Worm (Caenorhabditis elegans) whole organism, young adult: ENCODE results near the gene nuo-5.

Experiments used
- B0261.1 ChIP-seq: sonication (generic microtip); optimal IDR thresholded peaks from 2 replicates; lab custom pipeline; 2016; ENCODE audit warnings: mild to moderate bottlenecking, missing genetic modification characterization, moderate library complexity, missing compliant biosample characterization
- B0336.3 ChIP-seq: fragments of 200-800 bp; sonication (Bioruptor generic); IDR thresholded peaks from 2 replicates; pipeline ENCODE4 v1.3.6; 2022; ENCODE audit warnings: missing genetic modification characterization, missing compliant biosample characterization
- F23B12.7 ChIP-seq: sonication (generic microtip); optimal IDR thresholded peaks from 2 replicates; lab custom pipeline; 2017; ENCODE audit warnings: missing genetic modification characterization, mild to moderate bottlenecking, missing compliant biosample characterization, antibody characterized with exemption, moderate library complexity; ENCODE audit not compliant: insufficient read depth
- F39B2.1 ChIP-seq: fragments of 200-800 bp; sonication (Bioruptor generic); IDR thresholded peaks from 2 replicates; pipeline ENCODE4 v1.3.6; 2022; ENCODE audit warnings: missing genetic modification reagents, missing genetic modification characterization, missing compliant biosample characterization
- F55B11.4 ChIP-seq: sonication (generic microtip); optimal IDR thresholded peaks from 2 replicates; lab custom pipeline; 2016; ENCODE audit warnings: missing compliant biosample characterization, missing genetic modification characterization, borderline replicate concordance; ENCODE audit not compliant: insufficient read depth
- T07F8.4 ChIP-seq: sonication (generic microtip); optimal IDR thresholded peaks from 2 replicates; lab custom pipeline; 2016; ENCODE audit warnings: mild to moderate bottlenecking, missing genetic modification characterization, moderate library complexity, missing compliant biosample characterization
- Y95B8A.8 ChIP-seq: fragments of 200-800 bp; sonication (Bioruptor generic); IDR thresholded peaks from 2 replicates; pipeline ENCODE4 v1.3.6; 2022; ENCODE audit warnings: missing genetic modification reagents, missing genetic modification characterization, missing compliant biosample characterization
- aptf-3 ChIP-seq: fragments of 200-800 bp; sonication (Bioruptor generic); IDR thresholded peaks from 2 replicates; pipeline ENCODE4 v1.3.6; 2022; ENCODE audit warnings: missing genetic modification characterization, missing compliant biosample characterization
- ccch-3 ChIP-seq: fragments of 200-800 bp; sonication (Bioruptor generic); optimal IDR thresholded peaks from 2 replicates; lab custom pipeline; 2018; ENCODE audit warnings: mild to moderate bottlenecking, missing genetic modification characterization, missing compliant biosample characterization
- cebp-1 ChIP-seq, 2 experiments: fragments of 200-800 bp in 1 of 2; sonication (Bioruptor generic) in 1 of 2; sonication (generic microtip) in 1 of 2; IDR thresholded peaks in 1 of 2; optimal IDR thresholded peaks in 1 of 2; 2 replicates each; pipeline versions ENCODE4 v1.3.6 to Lab custom; 2017 to 2022; ENCODE audit warnings: missing compliant biosample characterization in 2 of 2, missing genetic modification characterization in 2 of 2, mild to moderate bottlenecking in 1 of 2, missing genetic modification reagents in 1 of 2, moderate library complexity in 1 of 2
- ceh-100 ChIP-seq: fragments of 200-800 bp; sonication (Bioruptor generic); IDR thresholded peaks from 2 replicates; pipeline ENCODE4 v1.3.6; 2022; ENCODE audit warnings: missing genetic modification reagents, missing genetic modification characterization, missing compliant biosample characterization
- ceh-79 ChIP-seq: sonication (generic microtip); optimal IDR thresholded peaks from 2 replicates; lab custom pipeline; 2017; ENCODE audit warnings: mild to moderate bottlenecking, missing genetic modification characterization, missing compliant biosample characterization
- chd-7 ChIP-seq: sonication (generic microtip); optimal IDR thresholded peaks from 2 replicates; lab custom pipeline; 2016; ENCODE audit warnings: mild to moderate bottlenecking, missing genetic modification characterization, moderate library complexity, missing compliant biosample characterization
- die-1 ChIP-seq: sonication (generic microtip); optimal IDR thresholded peaks from 2 replicates; lab custom pipeline; 2016; ENCODE audit warnings: missing genotype, mild to moderate bottlenecking, missing genetic modification characterization, missing compliant biosample characterization
- dox-1 ChIP-seq: fragments of 200-800 bp; sonication (Bioruptor generic); IDR thresholded peaks from 2 replicates; pipeline ENCODE4 v1.3.6; 2022; ENCODE audit warnings: missing genetic modification reagents, missing genetic modification characterization, missing compliant biosample characterization
- egrh-3 ChIP-seq: fragments of 200-800 bp; sonication (Bioruptor generic); IDR thresholded peaks from 2 replicates; pipeline ENCODE4 v1.3.6; 2022; ENCODE audit warnings: missing genetic modification reagents, missing genetic modification characterization, missing compliant biosample characterization
- let-526 ChIP-seq: fragments of 200-800 bp; sonication (Bioruptor generic); IDR thresholded peaks from 2 replicates; pipeline ENCODE4 v1.3.6; 2022; ENCODE audit warnings: missing genetic modification reagents, missing genetic modification characterization, missing compliant biosample characterization
- lin-35 ChIP-seq, 3 experiments: fragments of 150-350 bp in 2 of 3; sonication (generic microtip) in 1 of 3; optimal IDR thresholded peaks; 2 replicates each; lab custom pipeline; 2014 to 2018; ENCODE audit warnings: missing biosample characterization in 3 of 3, missing genetic modification characterization in 3 of 3, missing genetic modification reagents in 3 of 3
- lin-40 ChIP-seq: sonication (generic microtip); optimal IDR thresholded peaks from 2 replicates; lab custom pipeline; 2016; ENCODE audit warnings: missing genetic modification characterization, mild to moderate bottlenecking, missing compliant biosample characterization, missing genotype, missing genetic modification reagents
- lsl-1 ChIP-seq: fragments of 200-800 bp; sonication (Bioruptor generic); optimal IDR thresholded peaks from 2 replicates; lab custom pipeline; 2018; ENCODE audit warnings: mild to moderate bottlenecking, missing genetic modification characterization, moderate library complexity, missing compliant biosample characterization
- madf-10 ChIP-seq: sonication (generic microtip); optimal IDR thresholded peaks from 2 replicates; lab custom pipeline; 2016; ENCODE audit warnings: mild to moderate bottlenecking, missing genetic modification characterization, missing compliant biosample characterization
- madf-3 ChIP-seq: fragments of 200-800 bp; sonication (Bioruptor generic); IDR thresholded peaks from 2 replicates; pipeline ENCODE4 v1.3.6; 2022; ENCODE audit warnings: missing genetic modification reagents, missing genetic modification characterization, missing compliant biosample characterization
- madf-6 ChIP-seq: fragments of 200-800 bp; sonication (Bioruptor generic); IDR thresholded peaks from 2 replicates; pipeline ENCODE4 v1.3.6; 2022; ENCODE audit warnings: missing genetic modification reagents, missing genetic modification characterization, missing compliant biosample characterization
- madf-8 ChIP-seq: fragments of 200-800 bp; sonication (Bioruptor generic); conservative IDR thresholded peaks from 2 replicates; pipeline ENCODE4 v1.3.6; 2022; ENCODE audit warnings: missing genetic modification reagents, missing genetic modification characterization, missing compliant biosample characterization
- mcd-1 ChIP-seq: fragments of 200-800 bp; sonication (Bioruptor generic); IDR thresholded peaks from 2 replicates; pipeline ENCODE4 v1.3.6; 2022; ENCODE audit warnings: missing genetic modification reagents, missing genetic modification characterization, missing compliant biosample characterization
- mel-28 ChIP-seq: sonication (generic microtip); optimal IDR thresholded peaks from 2 replicates; lab custom pipeline; 2016; ENCODE audit warnings: borderline replicate concordance, mild to moderate bottlenecking, missing genetic modification characterization, missing compliant biosample characterization
- mes-4 ChIP-seq: sonication (generic microtip); optimal IDR thresholded peaks from 2 replicates; lab custom pipeline; 2016; ENCODE audit warnings: missing genotype, missing genetic modification characterization, missing compliant biosample characterization
- nfya-1 ChIP-seq: sonication (generic microtip); optimal IDR thresholded peaks from 2 replicates; lab custom pipeline; 2017; ENCODE audit warnings: antibody characterized with exemption, missing compliant biosample characterization, missing genetic modification characterization, borderline replicate concordance; ENCODE audit not compliant: insufficient read depth
- nhr-90 ChIP-seq: sonication (generic microtip); optimal IDR thresholded peaks from 2 replicates; lab custom pipeline; 2016; ENCODE audit warnings: missing genotype, mild to moderate bottlenecking, missing genetic modification characterization, missing compliant biosample characterization
- snpc-1.3 ChIP-seq: sonication (generic microtip); optimal IDR thresholded peaks from 2 replicates; lab custom pipeline; 2017; ENCODE audit warnings: missing genetic modification characterization, mild to moderate bottlenecking, missing compliant biosample characterization, antibody characterized with exemption, moderate library complexity, missing genotype, missing genetic modification reagents; ENCODE audit not compliant: insufficient read depth
- snpc-4 ChIP-seq, 5 experiments: fragments of 150-350 bp in 1 of 5; sonication (generic microtip) in 4 of 5; optimal IDR thresholded peaks; 2 replicates each; lab custom pipeline; 2014 to 2018; ENCODE audit warnings: missing genetic modification characterization in 5 of 5, missing biosample characterization in 3 of 5, antibody characterized with exemption in 2 of 5, mild to moderate bottlenecking in 2 of 5, missing compliant biosample characterization in 2 of 5, missing genotype in 2 of 5, moderate library complexity in 2 of 5, missing genetic modification reagents in 1 of 5
- zfh-2 ChIP-seq: fragments of 200-800 bp; sonication (Bioruptor generic); conservative IDR thresholded peaks from 2 replicates; pipeline ENCODE4 v1.3.6; 2022; ENCODE audit warnings: missing genetic modification reagents, missing genetic modification characterization, missing compliant biosample characterization
- ztf-25 ChIP-seq: fragments of 200-800 bp; sonication (Bioruptor generic); IDR thresholded peaks from 2 replicates; pipeline ENCODE4 v1.3.6; 2022; ENCODE audit warnings: missing genetic modification reagents, missing genetic modification characterization, missing compliant biosample characterization
- ztf-28 ChIP-seq: fragments of 200-800 bp; sonication (Bioruptor generic); IDR thresholded peaks from 2 replicates; pipeline ENCODE4 v1.3.6; 2022; ENCODE audit warnings: missing genetic modification reagents, missing genetic modification characterization, missing compliant biosample characterization
- ztf-3 ChIP-seq: fragments of 200-800 bp; sonication (Bioruptor generic); optimal IDR thresholded peaks from 2 replicates; lab custom pipeline; 2018; ENCODE audit warnings: mild to moderate bottlenecking, missing genetic modification characterization, missing compliant biosample characterization

nuo-5 gene

ce11 chrV:2697693-2698092 is 1.1 kb upstream of the nuo-5 start:
- TF ChIP-seq nfya-1 (tag; lab: Kevin White, UChicago) = no peak
- no peak for TF ChIP-seq dox-1 (GFP tag; lab: Robert Waterston, UW)
- no peak for TF ChIP-seq lin-40
- no peak for TF ChIP-seq Y95B8A.8
- TF ChIP-seq madf-3 (GFP tag; lab: Robert Waterston, UW) = no peak
- peak; percentile 14 for TF ChIP-seq snpc-4 (GFP tag; optimal IDR thresholded peaks at IDR 0.05; lab: Kevin White, UChicago)
- no peak for TF ChIP-seq snpc-4 (tag; optimal IDR thresholded peaks at IDR 0.05; lab: Kevin White, UChicago)
- no peak for TF ChIP-seq mel-28 (tag; lab: Kevin White, UChicago)
- TF ChIP-seq madf-10 = peak; percentile 3
- peak; percentile 1 for TF ChIP-seq lsl-1 (GFP tag; lab: Kevin White, UChicago)
- no peak for TF ChIP-seq T07F8.4
- no peak for TF ChIP-seq snpc-1.3 (tag; lab: Kevin White, UChicago)
- 0 out of 2 replicates have a peak, but pooled peaks have one; percentile 16 for TF ChIP-seq madf-6 (GFP tag; lab: Robert Waterston, UW)
- no peak for TF ChIP-seq chd-7 (tag; lab: Kevin White, UChicago)
- no peak for TF ChIP-seq B0261.1 (tag; lab: Kevin White, UChicago)
- TF ChIP-seq ceh-100 = no peak
- peak; percentile 31 for TF ChIP-seq F23B12.7 (tag; lab: Kevin White, UChicago)
- no peak for TF ChIP-seq ztf-3 (GFP tag; lab: Kevin White, UChicago)
- peak; percentile 63; the same call in 1 of the 2 replicates for TF ChIP-seq cebp-1 (GFP tag; IDR thresholded peaks at IDR 0.05; lab: Robert Waterston, UW)
- TF ChIP-seq cebp-1 (tag; optimal IDR thresholded peaks at IDR 0.05; lab: Kevin White, UChicago) = peak; percentile 94
- peak; percentile 46; the same call in 1 of the 2 replicates for TF ChIP-seq mcd-1 (GFP tag; lab: Robert Waterston, UW)
- no peak for TF ChIP-seq aptf-3
- TF ChIP-seq die-1 (tag; lab: Kevin White, UChicago) = no peak
- TF ChIP-seq egrh-3 = 0 out of 2 replicates have a peak, but pooled peaks have one; percentile 15
- no peak for TF ChIP-seq F39B2.1 (GFP tag; lab: Robert Waterston, UW)
- no peak for TF ChIP-seq F55B11.4 (tag; lab: Kevin White, UChicago)
- TF ChIP-seq let-526 = no peak
- TF ChIP-seq zfh-2 (GFP tag; lab: Robert Waterston, UW) = no peak
- no peak for TF ChIP-seq lin-35 (GFP tag; optimal IDR thresholded peaks at IDR 0.05; lab: Kevin White, UChicago)
- no peak for TF ChIP-seq mes-4 (tag; lab: Kevin White, UChicago)
- TF ChIP-seq B0336.3 (GFP tag; lab: Robert Waterston, UW) = no peak
- no peak for TF ChIP-seq nhr-90 (tag; lab: Kevin White, UChicago)

- TF ChIP-seq let-526 (no peak), zfh-2 (GFP tag; lab: Robert Waterston, UW) (peak; percentile 73), ztf-28 (no peak), mcd-1 (GFP tag; lab: Robert Waterston, UW) (0 out of 2 replicates have a peak, but pooled peaks have one; percentile 10), madf-3 (GFP tag; lab: Robert Waterston, UW) (0 out of 2 replicates have a peak, but pooled peaks have one; percentile 9), aptf-3 (no peak)
These were observed 4.1 kb downstream of the nuo-5 start for ce11 chrV:2702883-2703282.

- TF ChIP-seq ccch-3 (GFP tag; lab: Kevin White, UChicago) (no peak), egrh-3 (peak; percentile 71; the same call in 1 of the 2 replicates), B0336.3 (GFP tag; lab: Robert Waterston, UW) (peak; percentile 47; the same call in 1 of the 2 replicates), zfh-2 (GFP tag; lab: Robert Waterston, UW) (peak; percentile 53; the same call in 1 of the 2 replicates), ceh-79 (tag; lab: Kevin White, UChicago) (no peak), madf-8 (GFP tag; lab: Robert Waterston, UW) (no peak), ztf-25 (GFP tag; lab: Robert Waterston, UW) (0 out of 2 replicates have a peak, but pooled peaks have one; percentile 3), lsl-1 (GFP tag; lab: Kevin White, UChicago) (no peak)
These were observed 4.5 kb downstream of the nuo-5 start for ce11 chrV:2703299-2703698.
